Worm (Caenorhabditis elegans): ENCODE measurements around the gene btb-19.
A peak's percentile ranks its signal among the peaks of the same experiment; 100 is the strongest.

Gene btb-19

ce11 chrII:14488661-14489060, 33.3 kb downstream of the btb-19 start, which contains the start of gene usp-14 (continued):
- TF ChIP-seq hpl-2 (GFP tag; optimal IDR thresholded peaks at IDR 0.05) (no peak), Y116A8C.19 (tag; optimal IDR thresholded peaks at IDR 0.05; ENCODE audit: borderline replicate concordance) (no peak), lin-35 (GFP tag; optimal IDR thresholded peaks at IDR 0.05) (peak; percentile 82 to 90), nhr-77 (tag; optimal IDR thresholded peaks at IDR 0.05) (peak; percentile 58), lin-14 (GFP tag; optimal IDR thresholded peaks at IDR 0.05) (peak; percentile 91), hlh-4 (tag; optimal IDR thresholded peaks at IDR 0.05) (no peak), mef-2 (tag; optimal IDR thresholded peaks at IDR 0.05) (no peak), zip-4 (GFP tag; optimal IDR thresholded peaks at IDR 0.05) (peak; percentile 50), nhr-85 (tag) (peak; percentile 79), ceh-82 (tag; optimal IDR thresholded peaks at IDR 0.05) (peak in 2 of 3 experiments; percentile 48 to 51), pag-3 (tag; optimal IDR thresholded peaks at IDR 0.05; ENCODE audit: borderline replicate concordance, insufficient read depth) (no peak), egl-13 (tag; optimal IDR thresholded peaks at IDR 0.05) (peak; percentile 20), nhr-237 (tag; optimal IDR thresholded peaks at IDR 0.05) (no peak), dsc-1 (tag; optimal IDR thresholded peaks at IDR 0.05) (peak; percentile 40), blmp-1 (tag; optimal IDR thresholded peaks at IDR 0.05) (peak; percentile 69), C16A3.4 (tag; optimal IDR thresholded peaks at IDR 0.05) (peak; percentile 38), isw-1 (GFP tag; IDR thresholded peaks at IDR 0.05) (peak; percentile 45), xbp-1 (tag; optimal IDR thresholded peaks at IDR 0.05) (peak; percentile 63)

- TF ChIP-seq nhr-237 (tag; optimal IDR thresholded peaks at IDR 0.05) = no peak
- TF ChIP-seq snu-23 (GFP tag; optimal IDR thresholded peaks at IDR 0.05) = no peak
- TF ChIP-seq efl-1 (optimal IDR thresholded peaks at IDR 0.05) = no peak
- TF ChIP-seq efl-1 (GFP tag; optimal IDR thresholded peaks at IDR 0.05 in 1 of 2) = peak in 1 of 2 experiments; percentile 62
Measured at ce11 chrII:14483813-14484212, 38.1 kb downstream of the btb-19 start.

ce11 chrII:14480772-14481171, 41.2 kb downstream of the btb-19 start:
- TF ChIP-seq elt-3 (tag; optimal IDR thresholded peaks at IDR 0.05) (peak in 1 of 6 experiments; percentile 21), grh-1 (GFP tag; IDR thresholded peaks at IDR 0.05) (peak; percentile 48), nhr-85 (tag) (peak; percentile 4), blmp-1 (tag; optimal IDR thresholded peaks at IDR 0.05) (peak; percentile 84), tlp-1 (tag; optimal IDR thresholded peaks at IDR 0.05) (no peak)

ce11 chrII:14479583-14480245, 42.2 kb downstream of the btb-19 start, which contains the start of gene C13B4.1:
Gene C13B4.1 (minus strand): TSS chrII:14479633.
- TF ChIP-seq efl-1 (optimal IDR thresholded peaks at IDR 0.05) = peak; percentile 76 to 96
- peak; percentile 75 to 96 for TF ChIP-seq efl-1 (GFP tag; optimal IDR thresholded peaks at IDR 0.05 in 1 of 2)
- TF ChIP-seq pax-3 (tag; optimal IDR thresholded peaks at IDR 0.05) = no peak
- TF ChIP-seq unc-86 (tag; optimal IDR thresholded peaks at IDR 0.05) = no peak
- TF ChIP-seq ztf-11 (tag; optimal IDR thresholded peaks at IDR 0.05) = no peak
- TF ChIP-seq lin-15B (tag; optimal IDR thresholded peaks at IDR 0.05) = no peak
- no peak for TF ChIP-seq zip-4 (GFP tag; optimal IDR thresholded peaks at IDR 0.05)
- peak; percentile 31 to 85 for TF ChIP-seq lin-35 (GFP tag; optimal IDR thresholded peaks at IDR 0.05)
- peak; percentile 45 to 76 (median 57) for TF ChIP-seq dpl-1 (GFP tag; optimal IDR thresholded peaks at IDR 0.05)
- TF ChIP-seq egl-27 (tag; optimal IDR thresholded peaks at IDR 0.05) = no peak
- no peak for TF ChIP-seq lin-13 (GFP tag; optimal IDR thresholded peaks at IDR 0.05)
- no peak for TF ChIP-seq unc-98 (GFP tag; IDR thresholded peaks at IDR 0.05)
- no peak for TF ChIP-seq ceh-63 (GFP tag; optimal IDR thresholded peaks at IDR 0.05)
- no peak for TF ChIP-seq aha-1 (tag; optimal IDR thresholded peaks at IDR 0.05)
- TF ChIP-seq mep-1 (tag; optimal IDR thresholded peaks at IDR 0.05) = no peak
- no peak for TF ChIP-seq tlp-1 (tag; optimal IDR thresholded peaks at IDR 0.05)
- no peak for TF ChIP-seq lin-14 (GFP tag; optimal IDR thresholded peaks at IDR 0.05)
- TF ChIP-seq sox-4 (tag; optimal IDR thresholded peaks at IDR 0.05) = no peak
- TF ChIP-seq swsn-7 (tag; optimal IDR thresholded peaks at IDR 0.05) = no peak
- no peak for TF ChIP-seq snu-23 (GFP tag; optimal IDR thresholded peaks at IDR 0.05)
- TF ChIP-seq irx-1 (tag; optimal IDR thresholded peaks at IDR 0.05) = no peak
- no peak for TF ChIP-seq mab-9 (GFP tag; IDR thresholded peaks at IDR 0.05)
- TF ChIP-seq elt-2 (tag; optimal IDR thresholded peaks at IDR 0.05) = no peak
- peak; percentile 59 for TF ChIP-seq hpl-2 (GFP tag; optimal IDR thresholded peaks at IDR 0.05)
- no peak for TF ChIP-seq nhr-84 (tag; optimal IDR thresholded peaks at IDR 0.05)
- no peak for TF ChIP-seq lsy-2 (tag; optimal IDR thresholded peaks at IDR 0.05)
- no peak for TF ChIP-seq pqm-1 (tag; optimal IDR thresholded peaks at IDR 0.05)
- no peak for TF ChIP-seq nhr-76 (tag; optimal IDR thresholded peaks at IDR 0.05)
- peak; percentile 71 for TF ChIP-seq nhr-85 (tag)
- TF ChIP-seq ceh-82 (tag; optimal IDR thresholded peaks at IDR 0.05) = no peak
- TF ChIP-seq fkh-8 (tag; optimal IDR thresholded peaks at IDR 0.05) = no peak

Data from whole organism, L1 larva.